Worm (Caenorhabditis elegans): ENCODE results near the gene T06E8.2.

ce11 chrV:10060039-10060438 is 23.8 kb upstream of the T06E8.2 start:
- no peak for TF ChIP-seq ama-1 (optimal IDR thresholded peaks at IDR 0.05)
- TF ChIP-seq flt-1 (GFP tag; IDR thresholded peaks at IDR 0.05) = no peak
- no peak for TF ChIP-seq ets-7 (tag; optimal IDR thresholded peaks at IDR 0.05)
- no peak for TF ChIP-seq F13C5.2 (tag; optimal IDR thresholded peaks at IDR 0.05)
- no peak for TF ChIP-seq hnd-1 (tag; optimal IDR thresholded peaks at IDR 0.05)

Data from whole organism, early embryonic.